Fruit fly (Drosophila melanogaster) whole organism, embryonic: ENCODE measurements around the gene CG32625.
A peak's percentile ranks its signal among the peaks of the same experiment; 100 is the strongest.

Experiments
- B-H2 ChIP-seq: fragments of 200-800 bp; sonication (Bioruptor generic); optimal IDR thresholded peaks from 2 replicates; lab custom pipeline; 2018; ENCODE audit warnings: missing biosample characterization, mild to moderate bottlenecking, missing genetic modification characterization
- Blimp-1 ChIP-seq: fragments of 200-800 bp; sonication (Bioruptor generic); optimal IDR thresholded peaks from 3 replicates; lab custom pipeline; 2018; ENCODE audit warnings: missing biosample characterization, missing genetic modification characterization, mild to moderate bottlenecking, moderate library complexity, missing genetic modification reagents
- CG10565 ChIP-seq: fragments of 200-800 bp; sonication (Bioruptor generic); optimal IDR thresholded peaks from 3 replicates; lab custom pipeline; 2016; ENCODE audit warnings: missing biosample characterization, mild to moderate bottlenecking, missing genetic modification characterization
- CG10654 ChIP-seq: fragments of 200-800 bp; sonication (Bioruptor generic); optimal IDR thresholded peaks from 2 replicates; lab custom pipeline; 2016; ENCODE audit warnings: missing biosample characterization, missing genetic modification characterization
- CG12071 ChIP-seq: fragments of 200-800 bp; sonication (Bioruptor generic); optimal IDR thresholded peaks from 3 replicates; lab custom pipeline; 2018; ENCODE audit warnings: missing biosample characterization, mild to moderate bottlenecking, missing genetic modification characterization
- CG12219 ChIP-seq: fragments of 200-800 bp; sonication (Bioruptor generic); optimal IDR thresholded peaks from 3 replicates; lab custom pipeline; 2018; ENCODE audit warnings: missing biosample characterization, mild to moderate bottlenecking, missing genetic modification characterization
- CG12942 ChIP-seq: fragments of 200-800 bp; sonication (Bioruptor generic); optimal IDR thresholded peaks from 3 replicates; lab custom pipeline; 2016; ENCODE audit warnings: missing biosample characterization, missing genetic modification characterization
- CG13624 ChIP-seq: fragments of 200-800 bp; sonication (Bioruptor generic); optimal IDR thresholded peaks from 2 replicates; lab custom pipeline; 2016; ENCODE audit warnings: missing biosample characterization, missing genetic modification characterization
- CG15011 ChIP-seq: fragments of 200-800 bp; sonication (Bioruptor generic); optimal IDR thresholded peaks from 3 replicates; lab custom pipeline; 2018; ENCODE audit warnings: missing biosample characterization, mild to moderate bottlenecking, missing genetic modification characterization
- CG17912 ChIP-seq: fragments of 200-800 bp; sonication (Bioruptor generic); optimal IDR thresholded peaks from 2 replicates; lab custom pipeline; 2018; ENCODE audit warnings: missing biosample characterization, mild to moderate bottlenecking, missing genetic modification characterization
- CG2120 ChIP-seq: fragments of 200-800 bp; sonication (Bioruptor generic); optimal IDR thresholded peaks from 3 replicates; lab custom pipeline; 2016; ENCODE audit warnings: missing biosample characterization, missing genetic modification characterization
- CG31224 ChIP-seq: fragments of 200-800 bp; sonication (Bioruptor generic); IDR thresholded peaks from 2 replicates; pipeline ENCODE4 v1.3.6; 2022; ENCODE audit warnings: missing biosample characterization, missing genetic modification characterization
- CG32532 ChIP-seq: fragments of 200-800 bp; sonication (Bioruptor generic); IDR thresholded peaks from 2 replicates; pipeline ENCODE4 v1.3.6; 2022; ENCODE audit warnings: missing biosample characterization, missing genetic modification characterization
- CG3281 ChIP-seq: fragments of 200-800 bp; sonication (Bioruptor generic); optimal IDR thresholded peaks from 3 replicates; lab custom pipeline; 2017; ENCODE audit warnings: missing biosample characterization, mild to moderate bottlenecking, missing genetic modification characterization
- CG34376 ChIP-seq: fragments of 200-800 bp; sonication (Bioruptor generic); optimal IDR thresholded peaks from 2 replicates; lab custom pipeline; 2018; ENCODE audit warnings: missing biosample characterization, mild to moderate bottlenecking, missing genetic modification characterization
- CG42726 ChIP-seq: fragments of 200-800 bp; sonication (Bioruptor generic); IDR thresholded peaks from 2 replicates; pipeline ENCODE4 v1.3.6; 2022; ENCODE audit warnings: missing biosample characterization, missing genetic modification characterization; ENCODE audit not compliant: partially characterized antibody
- CG4617 ChIP-seq: fragments of 200-800 bp; sonication (Bioruptor generic); optimal IDR thresholded peaks from 3 replicates; lab custom pipeline; 2016; ENCODE audit warnings: missing biosample characterization, missing genetic modification characterization, borderline replicate concordance
- CG4707 ChIP-seq: fragments of 200-800 bp; sonication (Bioruptor generic); optimal IDR thresholded peaks from 2 replicates; lab custom pipeline; 2018; ENCODE audit warnings: missing biosample characterization, mild to moderate bottlenecking, missing genetic modification characterization, moderate library complexity
- CG6654 ChIP-seq: fragments of 200-800 bp; sonication (Bioruptor generic); optimal IDR thresholded peaks from 2 replicates; lab custom pipeline; 2017; ENCODE audit warnings: missing biosample characterization, mild to moderate bottlenecking, missing genetic modification characterization
- CG7271 ChIP-seq: fragments of 200-800 bp; sonication (Bioruptor generic); optimal IDR thresholded peaks from 2 replicates; lab custom pipeline; 2018; ENCODE audit warnings: missing biosample characterization, mild to moderate bottlenecking, missing genetic modification characterization, moderate library complexity
- CG7987 ChIP-seq: fragments of 200-800 bp; sonication (Bioruptor generic); optimal IDR thresholded peaks from 2 replicates; lab custom pipeline; 2018; ENCODE audit warnings: missing biosample characterization, mild to moderate bottlenecking, missing genetic modification characterization, moderate library complexity
- CG8290 ChIP-seq, 3 experiments: fragments of 200-800 bp; sonication (Bioruptor generic); optimal IDR thresholded peaks; 2 replicates each; lab custom pipeline; 2016 to 2019; ENCODE audit warnings: missing biosample characterization in 3 of 3, missing genetic modification characterization in 3 of 3, mild to moderate bottlenecking in 2 of 3, moderate library complexity in 1 of 3
- CG9727 ChIP-seq: fragments of 200-800 bp; sonication (Bioruptor generic); optimal IDR thresholded peaks from 3 replicates; lab custom pipeline; 2017; ENCODE audit warnings: missing biosample characterization, mild to moderate bottlenecking, missing genetic modification characterization
- CoRest ChIP-seq: fragments of 200-800 bp; sonication (Bioruptor generic); optimal IDR thresholded peaks from 3 replicates; lab custom pipeline; 2018; ENCODE audit warnings: missing biosample characterization, mild to moderate bottlenecking, missing genetic modification characterization, moderate library complexity
- Ets97D ChIP-seq: fragments of 200-800 bp; sonication (Bioruptor generic); optimal IDR thresholded peaks from 3 replicates; lab custom pipeline; 2016; ENCODE audit warnings: missing biosample characterization, missing genetic modification characterization
- Gug ChIP-seq: fragments of 200-800 bp; sonication (Bioruptor generic); IDR thresholded peaks from 4 replicates; pipeline ENCODE4 v1.3.6; 2022; ENCODE audit warnings: missing biosample characterization, missing genetic modification characterization
- NC2β ChIP-seq: fragments of 200-800 bp; sonication (Bioruptor generic); optimal IDR thresholded peaks from 2 replicates; lab custom pipeline; 2016; ENCODE audit warnings: missing biosample characterization, missing genetic modification characterization
- NFAT ChIP-seq: fragments of 200-800 bp; sonication (Bioruptor generic); IDR thresholded peaks from 2 replicates; pipeline ENCODE4 v1.3.6; 2022; ENCODE audit warnings: missing biosample characterization, missing genetic modification characterization
- Pdp1 ChIP-seq, 2 experiments: fragments of 200-800 bp; sonication (Bioruptor generic); optimal IDR thresholded peaks; 3 replicates each; lab custom pipeline; 2016; ENCODE audit warnings: missing biosample characterization in 2 of 2, missing genetic modification characterization in 2 of 2, mild to moderate bottlenecking in 1 of 2, moderate library complexity in 1 of 2
- Rx ChIP-seq: fragments of 200-800 bp; sonication (Bioruptor generic); IDR thresholded peaks from 2 replicates; pipeline ENCODE4 v1.3.6; 2022; ENCODE audit warnings: missing biosample characterization, missing genetic modification characterization
- abd-A ChIP-seq: fragments of 200-800 bp; sonication (Bioruptor generic); optimal IDR thresholded peaks from 3 replicates; lab custom pipeline; 2019; ENCODE audit warnings: missing biosample characterization, mild to moderate bottlenecking, missing genetic modification characterization, moderate library complexity
- aop ChIP-seq: fragments of 200-800 bp; sonication (Bioruptor generic); IDR thresholded peaks from 2 replicates; pipeline ENCODE4 v1.3.6; 2022; ENCODE audit warnings: missing biosample characterization, missing genetic modification characterization
- ash1 ChIP-seq: fragments of 200-800 bp; sonication (Bioruptor generic); optimal IDR thresholded peaks from 2 replicates; lab custom pipeline; 2018; ENCODE audit warnings: missing biosample characterization, mild to moderate bottlenecking, missing genetic modification characterization
- bigmax ChIP-seq: fragments of 200-800 bp; sonication (Bioruptor generic); optimal IDR thresholded peaks from 2 replicates; lab custom pipeline; 2018; ENCODE audit warnings: missing biosample characterization, mild to moderate bottlenecking, missing genetic modification characterization
- cad ChIP-seq: fragments of >200 bp; optimal IDR thresholded peaks from 2 replicates; lab custom pipeline; 2017; ENCODE audit warnings: missing biosample characterization, missing genetic modification characterization
- cas ChIP-seq: fragments of 200-800 bp; sonication (Bioruptor generic); IDR thresholded peaks from 2 replicates; pipeline ENCODE4 v1.3.6; 2022; ENCODE audit warnings: missing biosample characterization, missing genetic modification characterization
- dati ChIP-seq: fragments of 200-800 bp; sonication (Bioruptor generic); IDR thresholded peaks from 2 replicates; pipeline ENCODE4 v1.3.6; 2022; ENCODE audit warnings: missing biosample characterization, missing genetic modification characterization
- emc ChIP-seq: fragments of 200-800 bp; sonication (Bioruptor generic); optimal IDR thresholded peaks from 2 replicates; lab custom pipeline; 2016; ENCODE audit warnings: missing biosample characterization, missing genetic modification characterization
- ems ChIP-seq: fragments of 200-800 bp; sonication (Bioruptor generic); optimal IDR thresholded peaks from 3 replicates; lab custom pipeline; 2016; ENCODE audit warnings: missing biosample characterization, missing genetic modification characterization
- ewg ChIP-seq: fragments of 200-800 bp; sonication (Bioruptor generic); optimal IDR thresholded peaks from 3 replicates; lab custom pipeline; 2017; ENCODE audit warnings: mild to moderate bottlenecking, missing biosample characterization, missing genetic modification reagents, missing genetic modification characterization
- gsb ChIP-seq: fragments of 200-800 bp; sonication (Bioruptor generic); IDR thresholded peaks from 2 replicates; pipeline ENCODE4 v1.3.6; 2022; ENCODE audit warnings: missing biosample characterization, missing genetic modification characterization
- her ChIP-seq: fragments of 200-800 bp; sonication (Bioruptor generic); optimal IDR thresholded peaks from 2 replicates; lab custom pipeline; 2016; ENCODE audit warnings: missing biosample characterization, missing genetic modification characterization
- ind ChIP-seq: fragments of 200-800 bp; sonication (Bioruptor generic); optimal IDR thresholded peaks from 3 replicates; lab custom pipeline; 2016; ENCODE audit warnings: missing biosample characterization, missing genetic modification characterization
- jing ChIP-seq: fragments of 200-800 bp; sonication (Bioruptor generic); optimal IDR thresholded peaks from 2 replicates; lab custom pipeline; 2018; ENCODE audit warnings: missing biosample characterization, mild to moderate bottlenecking, missing genetic modification characterization
- lbe ChIP-seq: fragments of 200-800 bp; sonication (Bioruptor generic); optimal IDR thresholded peaks from 2 replicates; lab custom pipeline; 2016; ENCODE audit warnings: missing biosample characterization, mild to moderate bottlenecking, missing genetic modification characterization
- mirr ChIP-seq: fragments of 200-800 bp; sonication (Bioruptor generic); optimal IDR thresholded peaks from 3 replicates; lab custom pipeline; 2018; ENCODE audit warnings: missing biosample characterization, mild to moderate bottlenecking, missing genetic modification characterization
- otp ChIP-seq: fragments of 200-800 bp; sonication (Bioruptor generic); IDR thresholded peaks from 3 replicates; pipeline ENCODE4, ENCODE4 v1.3.6; 2022; ENCODE audit warnings: missing biosample characterization, missing genetic modification characterization
- pfk ChIP-seq: fragments of 200-800 bp; sonication (Bioruptor generic); optimal IDR thresholded peaks from 2 replicates; lab custom pipeline; 2018; ENCODE audit warnings: missing biosample characterization, mild to moderate bottlenecking, missing genetic modification characterization, moderate library complexity
- slp2 ChIP-seq: fragments of 200-800 bp; sonication (Bioruptor generic); optimal IDR thresholded peaks from 2 replicates; lab custom pipeline; 2016; ENCODE audit warnings: missing biosample characterization, missing genetic modification characterization
- sug ChIP-seq: fragments of 200-800 bp; optimal IDR thresholded peaks from 2 replicates; lab custom pipeline; 2019; ENCODE audit warnings: missing biosample characterization, mild to moderate bottlenecking, missing genetic modification characterization, moderate library complexity
- tin ChIP-seq: fragments of 200-800 bp; sonication (Bioruptor generic); optimal IDR thresholded peaks from 3 replicates; lab custom pipeline; 2016; ENCODE audit warnings: missing biosample characterization, missing genetic modification characterization
- z ChIP-seq: fragments of 200-800 bp; sonication (Bioruptor generic); IDR thresholded peaks from 3 replicates; pipeline ENCODE4 v1.3.6; 2022; ENCODE audit warnings: missing biosample characterization, missing genetic modification characterization

The CG32625 gene

DNA sequence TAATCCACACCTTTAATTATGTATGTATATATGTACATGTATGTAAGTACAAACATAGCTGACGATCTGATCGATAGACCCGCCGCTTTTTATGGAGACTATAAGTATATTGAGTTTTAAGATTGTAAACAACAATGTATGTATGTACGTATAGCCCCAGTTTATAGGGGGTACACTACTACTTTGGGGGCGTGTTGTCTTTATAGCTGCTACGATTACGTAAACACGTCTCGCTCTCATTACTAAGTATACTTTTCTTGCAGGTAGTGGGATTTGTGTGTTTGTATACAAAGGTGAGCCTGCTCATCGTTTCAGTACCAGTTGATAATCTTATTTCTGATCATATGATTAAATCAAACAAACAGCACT is 6.8 kb downstream of the CG32625 start:
- TF ChIP-seq Pdp1 (GFP tag; optimal IDR thresholded peaks at IDR 0.05; lab: Kevin White, UChicago), result peak in 1 of 2 experiments; percentile 75
- TF ChIP-seq her, result no peak
- no peak for TF ChIP-seq CG4617 (GFP tag; lab: Kevin White, UChicago)
- TF ChIP-seq CG3281, result no peak
- no peak for TF ChIP-seq tin (GFP tag; lab: Kevin White, UChicago)
- TF ChIP-seq CG7987 (GFP tag; lab: Kevin White, UChicago), result no peak
- no peak for TF ChIP-seq dati
- TF ChIP-seq ind (GFP tag; lab: Kevin White, UChicago), result no peak
- TF ChIP-seq CoRest (tag; lab: Kevin White, UChicago), result no peak
- no peak for TF ChIP-seq Blimp-1 (GFP tag; lab: Kevin White, UChicago)
- TF ChIP-seq ems, result no peak
- no peak for TF ChIP-seq CG12219
- TF ChIP-seq cas (GFP tag; lab: Robert Waterston, UW), result no peak
- 0 out of 2 replicates have a peak, but pooled peaks have one; percentile 3 for TF ChIP-seq NFAT (GFP tag; lab: Robert Waterston, UW)
- no peak for TF ChIP-seq CG10654 (GFP tag; lab: Kevin White, UChicago)
- TF ChIP-seq CG32532 (GFP tag; lab: Robert Waterston, UW), result no peak
- peak; percentile 75 for TF ChIP-seq mirr
- TF ChIP-seq CG42726 (GFP tag; lab: Robert Waterston, UW), result no peak
- TF ChIP-seq bigmax (GFP tag; lab: Kevin White, UChicago), result no peak
- TF ChIP-seq otp (GFP tag; lab: Robert Waterston, UW), result no peak
- TF ChIP-seq Ets97D (GFP tag; lab: Kevin White, UChicago), result no peak
- no peak for TF ChIP-seq NC2β
- peak; percentile 46 for TF ChIP-seq CG34376 (GFP tag; lab: Kevin White, UChicago)
- TF ChIP-seq CG2120 (GFP tag; lab: Kevin White, UChicago), result no peak
- TF ChIP-seq lbe (GFP tag; lab: Kevin White, UChicago), result no peak
- TF ChIP-seq CG12071, result peak; percentile 10
- no peak; the same call in 1 of the 2 replicates for TF ChIP-seq gsb (GFP tag; lab: Robert Waterston, UW)
- peak; percentile 33 for TF ChIP-seq abd-A (tag; lab: Kevin White, UChicago)
- TF ChIP-seq z (GFP tag; lab: Robert Waterston, UW), result no peak
- TF ChIP-seq CG6654 (GFP tag; lab: Kevin White, UChicago), result no peak
- peak; percentile 31 for TF ChIP-seq pfk (GFP tag; lab: Kevin White, UChicago)
- TF ChIP-seq emc (GFP tag; lab: Kevin White, UChicago), result no peak
- TF ChIP-seq CG17912 (GFP tag; lab: Kevin White, UChicago), result no peak
- TF ChIP-seq aop (GFP tag; lab: Robert Waterston, UW), result no peak
- no peak for TF ChIP-seq ewg (GFP tag; lab: Kevin White, UChicago)
- TF ChIP-seq jing (GFP tag; lab: Kevin White, UChicago), result no peak
- no peak for TF ChIP-seq ash1 (GFP tag; lab: Kevin White, UChicago)
- no peak for TF ChIP-seq CG4707 (GFP tag; lab: Kevin White, UChicago)
- TF ChIP-seq Rx (GFP tag; lab: Robert Waterston, UW), result no peak
- TF ChIP-seq CG10565 (GFP tag; lab: Kevin White, UChicago), result no peak
- TF ChIP-seq CG12942, result no peak
- TF ChIP-seq CG8290 (GFP tag; optimal IDR thresholded peaks at IDR 0.05; lab: Kevin White, UChicago), result no peak
- TF ChIP-seq CG8290 (tag; optimal IDR thresholded peaks at IDR 0.05; lab: Kevin White, UChicago), result peak in 1 of 2 experiments; percentile 54
- TF ChIP-seq sug (tag; lab: Kevin White, UChicago), result peak; percentile 95
- TF ChIP-seq CG31224 (GFP tag; lab: Robert Waterston, UW), result no peak
- no peak for TF ChIP-seq CG13624 (GFP tag; lab: Kevin White, UChicago)
- no peak for TF ChIP-seq Gug (GFP tag; lab: Robert Waterston, UW)
- no peak for TF ChIP-seq cad (GFP tag; lab: Kevin White, UChicago)
- no peak for TF ChIP-seq slp2
- peak; percentile 68 for TF ChIP-seq B-H2
- no peak for TF ChIP-seq CG7271
- no peak for TF ChIP-seq CG15011 (GFP tag; lab: Kevin White, UChicago)
- no peak for TF ChIP-seq CG9727 (GFP tag; lab: Kevin White, UChicago)
